Worm (Caenorhabditis elegans): ENCODE results near the gene phb-2.

Gene phb-2

ce11 chrII:6244171-6244570, 7.0 kb upstream of the phb-2 start, which contains the start of gene tat-4:
TSS of gene tat-4 (minus strand) at chrII:6244287.
- TF ChIP-seq him-1 (tag; optimal IDR thresholded peaks at IDR 0.05) (no peak), dao-5 (tag; optimal IDR thresholded peaks at IDR 0.05) (no peak), W03F9.2 (tag; optimal IDR thresholded peaks at IDR 0.05) (no peak)

ce11 chrII:6245199-6245702, 6.0 kb upstream of the phb-2 start, which contains the start of gene blos-4:
TSS of gene blos-4 (plus strand) at chrII:6245249.
- TF ChIP-seq dao-5 (tag; optimal IDR thresholded peaks at IDR 0.05) (no peak), W03F9.2 (tag; optimal IDR thresholded peaks at IDR 0.05) (no peak), him-1 (tag; optimal IDR thresholded peaks at IDR 0.05) (no peak)

- TF ChIP-seq W03F9.2 (tag; optimal IDR thresholded peaks at IDR 0.05) (no peak), him-1 (tag; optimal IDR thresholded peaks at IDR 0.05) (no peak), dao-5 (tag; optimal IDR thresholded peaks at IDR 0.05) (no peak)
Observed at ce11 chrII:6246054-6246453, 5.2 kb upstream of the phb-2 start, which contains the start of gene lelo-1. TSS of gene lelo-1 (plus strand) at chrII:6246354.

DNA sequence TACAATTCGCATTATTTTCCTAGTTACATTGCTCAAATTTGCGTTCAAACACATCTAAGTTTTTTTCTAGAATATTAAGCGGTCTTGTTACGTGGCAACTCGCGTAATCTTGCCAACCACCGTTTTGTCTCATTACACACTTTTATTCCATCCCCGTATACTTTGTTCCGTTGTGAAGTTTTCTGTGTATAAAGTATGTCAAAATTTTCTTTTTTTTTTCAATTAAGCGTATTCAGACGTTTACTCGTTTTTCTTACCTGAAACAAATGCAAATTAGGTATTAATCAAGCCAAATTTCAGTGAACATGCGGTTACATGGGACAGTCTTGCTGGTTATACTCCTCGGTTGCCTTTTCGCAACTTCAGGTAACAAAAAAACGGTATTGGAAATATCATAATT, 4.2 kb upstream of the phb-2 start, which contains the start of gene T24H7.2:
Gene T24H7.2, plus strand, starts transcription at position 301 of the 400 bp plus-strand sequence.
- TF ChIP-seq dao-5 (tag; optimal IDR thresholded peaks at IDR 0.05) (no peak), him-1 (tag; optimal IDR thresholded peaks at IDR 0.05) (no peak), W03F9.2 (tag; optimal IDR thresholded peaks at IDR 0.05) (no peak)

DNA sequence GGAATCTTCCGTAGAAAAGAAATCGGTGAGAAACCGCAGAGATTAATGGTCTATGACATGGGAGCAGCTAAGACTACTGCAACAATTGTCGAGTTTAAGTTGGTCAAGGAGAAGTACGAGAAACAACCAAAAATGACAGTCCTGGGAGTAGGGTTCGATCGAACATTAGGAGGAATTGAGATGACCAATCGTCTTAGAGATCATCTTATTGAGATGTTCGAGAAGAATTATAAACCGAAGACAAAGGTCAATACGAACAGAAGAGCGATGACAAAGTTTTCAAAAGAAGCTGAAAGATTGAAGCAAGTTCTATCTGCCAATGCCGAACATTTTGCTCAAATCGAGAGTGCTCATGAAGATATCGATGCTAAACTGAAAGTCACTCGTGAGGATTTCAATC, 3.2 kb upstream of the phb-2 start:
- TF ChIP-seq dao-5 (tag; optimal IDR thresholded peaks at IDR 0.05) (no peak), him-1 (tag; optimal IDR thresholded peaks at IDR 0.05) (no peak), W03F9.2 (tag; optimal IDR thresholded peaks at IDR 0.05) (no peak)

DNA sequence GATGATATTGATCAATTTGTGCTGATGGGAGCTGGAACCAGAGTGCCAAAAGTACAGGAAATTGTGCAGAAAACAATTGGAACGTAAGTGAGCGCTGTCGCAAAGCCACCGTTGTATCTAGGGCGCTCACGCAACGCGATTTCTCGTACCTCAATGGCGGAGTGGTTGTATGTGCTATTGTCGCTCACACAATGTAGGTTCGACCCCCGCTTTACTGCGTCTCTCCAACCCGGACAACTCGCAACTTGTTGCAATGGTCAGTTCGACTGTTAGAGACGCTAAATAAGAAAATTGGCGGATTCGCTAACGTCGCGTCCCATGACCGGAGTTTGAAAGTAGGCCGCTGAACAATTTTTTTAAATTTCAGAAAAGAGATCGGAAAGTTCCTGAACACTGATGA, 2.7 kb upstream of the phb-2 start:
- peak; percentile 23 for TF ChIP-seq dao-5 (tag; optimal IDR thresholded peaks at IDR 0.05)
- no peak for TF ChIP-seq W03F9.2 (tag; optimal IDR thresholded peaks at IDR 0.05)
- no peak for TF ChIP-seq him-1 (tag; optimal IDR thresholded peaks at IDR 0.05)

- TF ChIP-seq dao-5 (tag; optimal IDR thresholded peaks at IDR 0.05), result no peak
- TF ChIP-seq him-1 (tag; optimal IDR thresholded peaks at IDR 0.05), result no peak
Observed at ce11 chrII:6252707-6253106, 1.5 kb downstream of the phb-2 start.

DNA sequence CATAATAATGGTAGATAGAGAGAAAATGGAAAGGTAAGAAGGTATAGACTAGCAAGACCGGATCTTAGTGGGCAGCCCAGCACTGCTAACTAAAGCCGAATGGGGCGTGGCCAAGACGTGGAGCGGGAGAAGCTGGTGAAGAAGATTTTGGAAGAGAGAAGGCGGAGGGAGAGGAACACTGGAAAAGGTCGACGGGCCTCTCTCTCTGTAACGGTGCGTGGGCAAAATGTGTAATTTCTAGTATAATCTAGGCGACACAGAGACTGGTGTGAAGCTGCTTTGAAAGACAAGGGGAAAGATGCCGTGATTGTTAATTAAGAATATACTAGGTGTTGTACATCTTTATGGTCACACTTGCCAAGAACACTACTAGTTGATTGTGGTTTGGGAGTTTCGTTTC, 4.8 kb downstream of the phb-2 start, which contains the start of gene F13H8.5:
Gene F13H8.5, minus strand, starts transcription at position 101 of the 400 bp plus-strand sequence.
- TF ChIP-seq W03F9.2 (tag; optimal IDR thresholded peaks at IDR 0.05), result no peak
- no peak for TF ChIP-seq dao-5 (tag; optimal IDR thresholded peaks at IDR 0.05)

DNA sequence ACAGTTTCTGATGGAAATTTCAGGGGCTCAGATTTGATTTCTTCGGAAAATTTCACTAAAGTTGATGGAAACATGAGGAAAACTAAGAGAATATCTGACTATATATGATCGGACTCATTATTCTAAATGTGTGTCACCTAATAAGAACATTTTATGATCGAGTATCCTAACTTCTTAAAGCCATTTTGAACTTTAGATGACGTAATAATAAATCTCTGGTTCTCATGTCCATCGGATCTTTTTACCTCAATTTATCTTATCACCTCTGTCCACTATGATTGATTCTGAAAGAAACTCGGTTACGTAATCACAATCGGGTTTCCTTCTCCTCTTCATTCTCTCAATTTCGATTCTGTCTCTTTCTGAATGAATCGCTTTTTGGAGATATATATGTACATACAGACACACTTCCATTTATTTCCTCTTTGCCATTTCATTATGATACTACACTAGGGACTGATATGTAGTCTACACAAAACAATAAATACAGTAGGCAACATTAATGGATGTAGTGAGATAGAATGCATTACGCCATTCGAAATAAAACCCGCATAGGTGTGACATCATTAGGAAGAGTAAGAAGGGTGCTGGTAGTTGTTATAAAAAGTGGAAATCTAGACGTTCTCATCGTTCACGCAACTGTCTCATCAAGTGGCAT, 6.1 kb downstream of the phb-2 start:
- TF ChIP-seq dao-5 (tag; optimal IDR thresholded peaks at IDR 0.05) (no peak), W03F9.2 (tag; optimal IDR thresholded peaks at IDR 0.05) (no peak), him-1 (tag; optimal IDR thresholded peaks at IDR 0.05) (no peak)

- TF ChIP-seq dao-5 (tag; optimal IDR thresholded peaks at IDR 0.05) (no peak), him-1 (tag; optimal IDR thresholded peaks at IDR 0.05) (no peak), W03F9.2 (tag; optimal IDR thresholded peaks at IDR 0.05) (no peak)
Observed at ce11 chrII:6259867-6260266, 8.7 kb downstream of the phb-2 start, which contains the start of gene F13H8.11. TSS of gene F13H8.11 (minus strand) at chrII:6260021.

ce11 chrII:6260684-6261083, 9.5 kb downstream of the phb-2 start, which contains the start of gene nmgp-1:
TSS of gene nmgp-1 (plus strand) at chrII:6260857.
- TF ChIP-seq W03F9.2 (tag; optimal IDR thresholded peaks at IDR 0.05) (no peak), him-1 (tag; optimal IDR thresholded peaks at IDR 0.05) (no peak), dao-5 (tag; optimal IDR thresholded peaks at IDR 0.05) (no peak)

- TF ChIP-seq dao-5 (tag; optimal IDR thresholded peaks at IDR 0.05) (no peak), him-1 (tag; optimal IDR thresholded peaks at IDR 0.05) (no peak), W03F9.2 (tag; optimal IDR thresholded peaks at IDR 0.05) (no peak)
Observed at ce11 chrII:6262222-6262621, 11.0 kb downstream of the phb-2 start, which contains the start of gene F13H8.12. TSS of gene F13H8.12 (plus strand) at chrII:6262522.

DNA sequence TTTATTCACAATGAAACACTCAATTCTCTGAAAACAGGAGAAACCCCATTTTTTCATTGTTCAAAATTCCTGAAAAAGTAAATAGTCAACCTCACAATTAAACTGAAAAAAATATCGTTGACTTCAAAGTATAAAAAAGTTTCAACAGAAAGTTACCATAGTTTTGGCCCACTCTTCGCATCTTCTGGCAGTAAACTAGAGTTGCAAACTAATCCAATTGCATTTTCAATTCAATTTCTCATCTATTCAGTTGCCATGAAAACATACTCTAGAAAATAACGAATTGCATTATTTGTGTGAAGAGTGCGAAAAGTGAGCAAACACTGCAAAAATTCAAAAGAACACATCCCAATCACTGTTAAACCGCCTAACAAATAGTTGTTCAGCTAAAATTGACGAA, 12.5 kb downstream of the phb-2 start, which contains the start of gene F13H8.3:
Gene F13H8.3, plus strand, starts transcription at position 301 of the 400 bp plus-strand sequence.
- TF ChIP-seq dao-5 (tag; optimal IDR thresholded peaks at IDR 0.05), result no peak
- no peak for TF ChIP-seq W03F9.2 (tag; optimal IDR thresholded peaks at IDR 0.05)
- no peak for TF ChIP-seq him-1 (tag; optimal IDR thresholded peaks at IDR 0.05)

ce11 chrII:6267983-6268382, 16.8 kb downstream of the phb-2 start, which contains the start of gene F13H8.8:
TSS of gene F13H8.8 (minus strand) at chrII:6268083.
- TF ChIP-seq him-1 (tag; optimal IDR thresholded peaks at IDR 0.05) (no peak), dao-5 (tag; optimal IDR thresholded peaks at IDR 0.05) (no peak)
